Worm (Caenorhabditis elegans) whole organism, early embryonic: ENCODE results near the gene T13C5.9.
A peak's percentile ranks its signal among the peaks of the same experiment; 100 is the strongest.

Source experiments
- B0310.2 ChIP-seq: sonication (generic microtip); optimal IDR thresholded peaks from 2 replicates; lab custom pipeline; 2016; ENCODE audit warnings: mild to moderate bottlenecking, missing genetic modification characterization, missing compliant biosample characterization
- F13C5.2 ChIP-seq: sonication (generic microtip); optimal IDR thresholded peaks from 2 replicates; lab custom pipeline; 2017; ENCODE audit warnings: mild to moderate bottlenecking, missing genetic modification characterization, inconsistent platforms, missing compliant biosample characterization
- aly-1 ChIP-seq: sonication (generic microtip); optimal IDR thresholded peaks from 2 replicates; lab custom pipeline; 2016; ENCODE audit warnings: missing genetic modification characterization, missing compliant biosample characterization
- ama-1 ChIP-seq: fragments of 150-350 bp; optimal IDR thresholded peaks from 2 replicates; lab custom pipeline; 2014
- ceh-13 ChIP-seq: fragments of 200-800 bp; sonication (Bioruptor generic); optimal IDR thresholded peaks from 2 replicates; lab custom pipeline; 2018; ENCODE audit warnings: mild to moderate bottlenecking, missing genetic modification characterization, missing compliant biosample characterization
- ceh-36 ChIP-seq: sonication (generic microtip); optimal IDR thresholded peaks from 2 replicates; lab custom pipeline; 2016; ENCODE audit warnings: missing genetic modification characterization, inconsistent platforms, missing compliant biosample characterization
- ets-7 ChIP-seq: sonication (generic microtip); optimal IDR thresholded peaks from 2 replicates; lab custom pipeline; 2016; ENCODE audit warnings: missing genotype, missing genetic modification characterization, missing compliant biosample characterization
- flt-1 ChIP-seq: fragments of 200-800 bp; sonication (Bioruptor generic); IDR thresholded peaks from 2 replicates; pipeline ENCODE4 v1.3.6; 2022; ENCODE audit warnings: missing genetic modification characterization, missing compliant biosample characterization
- hmbx-1 ChIP-seq: sonication (generic microtip); optimal IDR thresholded peaks from 2 replicates; lab custom pipeline; 2016; ENCODE audit warnings: mild to moderate bottlenecking, missing genetic modification characterization, missing compliant biosample characterization
- hmg-4 ChIP-seq: fragments of 200-800 bp; sonication (Bioruptor generic); optimal IDR thresholded peaks from 2 replicates; lab custom pipeline; 2018; ENCODE audit warnings: mild to moderate bottlenecking, missing genetic modification characterization, missing compliant biosample characterization
- hnd-1 ChIP-seq: sonication (generic microtip); optimal IDR thresholded peaks from 2 replicates; lab custom pipeline; 2016; ENCODE audit warnings: missing genetic modification characterization, missing compliant biosample characterization
- pes-1 ChIP-seq: fragments of 200-800 bp; sonication (Bioruptor generic); IDR thresholded peaks from 2 replicates; pipeline ENCODE4 v1.3.6; 2022; ENCODE audit warnings: missing genetic modification reagents, missing genetic modification characterization, missing compliant biosample characterization
- scrt-1 ChIP-seq: fragments of 200-800 bp; sonication (Bioruptor generic); IDR thresholded peaks from 2 replicates; pipeline ENCODE4 v1.3.6; 2022; ENCODE audit warnings: missing genetic modification characterization, missing compliant biosample characterization
- sea-1 ChIP-seq: fragments of 200-800 bp; sonication (Bioruptor generic); conservative IDR thresholded peaks from 2 replicates; pipeline ENCODE4 v1.3.6; 2022; ENCODE audit warnings: missing genetic modification characterization, missing compliant biosample characterization
- tbx-11 ChIP-seq: fragments of 200-800 bp; sonication (Bioruptor generic); IDR thresholded peaks from 2 replicates; pipeline ENCODE4 v1.3.6; 2022; ENCODE audit warnings: missing genetic modification characterization, missing compliant biosample characterization
- tbx-37 ChIP-seq: fragments of 200-800 bp; sonication (Bioruptor generic); conservative IDR thresholded peaks from 2 replicates; pipeline ENCODE4 v1.3.6; 2022; ENCODE audit warnings: missing genetic modification reagents, missing genetic modification characterization, missing compliant biosample characterization
- tra-4 ChIP-seq: sonication (generic microtip); optimal IDR thresholded peaks from 2 replicates; lab custom pipeline; 2017; ENCODE audit warnings: missing genetic modification characterization, missing compliant biosample characterization

The T13C5.9 gene

ce11 chrX:6219892-6220291, 29.8 kb downstream of the T13C5.9 start:
- TF ChIP-seq pes-1 (GFP tag; lab: Robert Waterston, UW) (peak; percentile 81), tbx-11 (peak; percentile 53; the same call in 1 of the 2 replicates), ama-1 (lab: Kevin White, UChicago) (no peak), tra-4 (tag; lab: Kevin White, UChicago) (no peak), flt-1 (GFP tag; lab: Robert Waterston, UW) (peak; percentile 58), tbx-37 (peak; percentile 70), aly-1 (tag; lab: Kevin White, UChicago) (peak; percentile 55), F13C5.2 (tag; lab: Kevin White, UChicago) (peak; percentile 62), sea-1 (0 out of 2 replicates have a peak, but pooled peaks have one; percentile 42), ceh-36 (tag; lab: Kevin White, UChicago) (peak; percentile 50), ceh-13 (GFP tag; lab: Kevin White, UChicago) (peak; percentile 13), B0310.2 (tag; lab: Kevin White, UChicago) (no peak), hmg-4 (GFP tag; lab: Kevin White, UChicago) (peak; percentile 55), hnd-1 (tag; lab: Kevin White, UChicago) (peak; percentile 38), ets-7 (tag; lab: Kevin White, UChicago) (peak; percentile 44), scrt-1 (GFP tag; lab: Robert Waterston, UW) (0 out of 2 replicates have a peak, but pooled peaks have one; percentile 63), hmbx-1 (tag; lab: Kevin White, UChicago) (no peak)

- no peak for TF ChIP-seq sea-1
- no peak for TF ChIP-seq aly-1 (tag; lab: Kevin White, UChicago)
- no peak for TF ChIP-seq pes-1 (GFP tag; lab: Robert Waterston, UW)
- TF ChIP-seq F13C5.2 (tag; lab: Kevin White, UChicago): no peak
- no peak for TF ChIP-seq scrt-1 (GFP tag; lab: Robert Waterston, UW)
- no peak for TF ChIP-seq ceh-13 (GFP tag; lab: Kevin White, UChicago)
- no peak for TF ChIP-seq ama-1 (lab: Kevin White, UChicago)
- no peak for TF ChIP-seq ets-7 (tag; lab: Kevin White, UChicago)
Observed at ce11 chrX:6221097-6221496, 31.0 kb downstream of the T13C5.9 start.

- peak; percentile 15 for TF ChIP-seq hmg-4 (GFP tag; lab: Kevin White, UChicago)
- no peak for TF ChIP-seq hnd-1 (tag; lab: Kevin White, UChicago)
Observed at ce11 chrX:6224841-6225240, 34.8 kb downstream of the T13C5.9 start.

- TF ChIP-seq tbx-11: no peak
Observed at ce11 chrX:6230669-6231068, 40.6 kb downstream of the T13C5.9 start, which contains the start of gene lite-1. Gene lite-1 (minus strand): TSS chrX:6230769.

ce11 chrX:6232998-6233626, 43.1 kb downstream of the T13C5.9 start, which contains the start of gene C14F11.4:
Gene C14F11.4 (minus strand): TSS chrX:6233048.
- no peak for TF ChIP-seq hmg-4 (GFP tag; lab: Kevin White, UChicago)
- TF ChIP-seq flt-1 (GFP tag; lab: Robert Waterston, UW): no peak
- no peak for TF ChIP-seq tbx-11
- no peak for TF ChIP-seq pes-1 (GFP tag; lab: Robert Waterston, UW)
- TF ChIP-seq ceh-13 (GFP tag; lab: Kevin White, UChicago): no peak
- TF ChIP-seq ceh-36 (tag; lab: Kevin White, UChicago): no peak
- no peak for TF ChIP-seq hnd-1 (tag; lab: Kevin White, UChicago)
- no peak for TF ChIP-seq hmbx-1 (tag; lab: Kevin White, UChicago)
- TF ChIP-seq ets-7 (tag; lab: Kevin White, UChicago): no peak
- no peak for TF ChIP-seq F13C5.2 (tag; lab: Kevin White, UChicago)
- TF ChIP-seq scrt-1 (GFP tag; lab: Robert Waterston, UW): no peak
- TF ChIP-seq B0310.2 (tag; lab: Kevin White, UChicago): no peak
- no peak for TF ChIP-seq ama-1 (lab: Kevin White, UChicago)

- TF ChIP-seq ceh-36 (tag; lab: Kevin White, UChicago) (no peak), tra-4 (tag; lab: Kevin White, UChicago) (no peak), tbx-37 (no peak), F13C5.2 (tag; lab: Kevin White, UChicago) (no peak), ets-7 (tag; lab: Kevin White, UChicago) (no peak), flt-1 (GFP tag; lab: Robert Waterston, UW) (no peak), B0310.2 (tag; lab: Kevin White, UChicago) (no peak), tbx-11 (no peak), hmbx-1 (tag; lab: Kevin White, UChicago) (no peak), pes-1 (GFP tag; lab: Robert Waterston, UW) (no peak), hnd-1 (tag; lab: Kevin White, UChicago) (no peak), ama-1 (lab: Kevin White, UChicago) (no peak), scrt-1 (GFP tag; lab: Robert Waterston, UW) (no peak), hmg-4 (GFP tag; lab: Kevin White, UChicago) (no peak), sea-1 (no peak), aly-1 (tag; lab: Kevin White, UChicago) (no peak), ceh-13 (GFP tag; lab: Kevin White, UChicago) (no peak)
Observed at ce11 chrX:6235443-6235842, 45.4 kb downstream of the T13C5.9 start, which contains the start of gene hsp-43. Gene hsp-43 (minus strand): TSS chrX:6235543.

- no peak for TF ChIP-seq F13C5.2 (tag; lab: Kevin White, UChicago)
- TF ChIP-seq ceh-13 (GFP tag; lab: Kevin White, UChicago): no peak
- TF ChIP-seq tbx-11: no peak
- TF ChIP-seq hnd-1 (tag; lab: Kevin White, UChicago): no peak
- TF ChIP-seq flt-1 (GFP tag; lab: Robert Waterston, UW): no peak
- TF ChIP-seq aly-1 (tag; lab: Kevin White, UChicago): no peak
- TF ChIP-seq B0310.2 (tag; lab: Kevin White, UChicago): no peak
Observed at ce11 chrX:6238973-6239372, 48.9 kb downstream of the T13C5.9 start, which contains the start of gene rml-3. Gene rml-3 (minus strand): TSS chrX:6239065.
